Fruit fly (Drosophila melanogaster) whole organism, embryonic: ENCODE data around the gene Desi.

ENCODE experiments used
- BEAF-32 ChIP-seq: fragments of 200-800 bp; sonication (Bioruptor generic); optimal IDR thresholded peaks from 3 replicates; lab custom pipeline; 2017; ENCODE audit warnings: missing biosample characterization, missing genetic modification characterization, mild to moderate bottlenecking, moderate library complexity, missing genetic modification reagents
- Blimp-1 ChIP-seq: fragments of 200-800 bp; sonication (Bioruptor generic); optimal IDR thresholded peaks from 3 replicates; lab custom pipeline; 2018; ENCODE audit warnings: missing biosample characterization, missing genetic modification characterization, mild to moderate bottlenecking, moderate library complexity, missing genetic modification reagents
- CG10274 ChIP-seq: fragments of 200-800 bp; sonication (Bioruptor generic); optimal IDR thresholded peaks from 3 replicates; lab custom pipeline; 2017; ENCODE audit warnings: missing biosample characterization, mild to moderate bottlenecking, missing genetic modification characterization
- CG12219 ChIP-seq: fragments of 200-800 bp; sonication (Bioruptor generic); optimal IDR thresholded peaks from 3 replicates; lab custom pipeline; 2018; ENCODE audit warnings: missing biosample characterization, mild to moderate bottlenecking, missing genetic modification characterization
- CG12236 ChIP-seq: fragments of 200-800 bp; sonication (Bioruptor generic); optimal IDR thresholded peaks from 2 replicates; lab custom pipeline; 2016; ENCODE audit warnings: missing biosample characterization, missing genetic modification characterization
- CG14860 ChIP-seq: fragments of 200-800 bp; sonication (Bioruptor generic); IDR thresholded peaks from 3 replicates; pipeline ENCODE4 v1.3.6; 2022; ENCODE audit warnings: missing biosample characterization, missing genetic modification characterization; ENCODE audit not compliant: partially characterized antibody
- CG1603 ChIP-seq: fragments of 200-800 bp; sonication (Bioruptor generic); optimal IDR thresholded peaks from 2 replicates; lab custom pipeline; 2019; ENCODE audit warnings: missing biosample characterization, mild to moderate bottlenecking, missing genetic modification characterization, moderate library complexity
- CG17802 ChIP-seq: fragments of 200-800 bp; sonication (Bioruptor generic); optimal IDR thresholded peaks from 2 replicates; lab custom pipeline; 2018; ENCODE audit warnings: missing biosample characterization, mild to moderate bottlenecking, missing genetic modification characterization, moderate library complexity
- CG18764 ChIP-seq: fragments of 200-800 bp; sonication (Bioruptor generic); optimal IDR thresholded peaks from 3 replicates; lab custom pipeline; 2016; ENCODE audit warnings: missing biosample characterization, missing genetic modification characterization
- CG31441 ChIP-seq: fragments of 200-800 bp; sonication (Bioruptor generic); IDR thresholded peaks from 2 replicates; pipeline ENCODE4 v1.3.6; 2022; ENCODE audit warnings: missing biosample characterization, missing genetic modification characterization
- CG32532 ChIP-seq: fragments of 200-800 bp; sonication (Bioruptor generic); IDR thresholded peaks from 2 replicates; pipeline ENCODE4 v1.3.6; 2022; ENCODE audit warnings: missing biosample characterization, missing genetic modification characterization
- CG3281 ChIP-seq: fragments of 200-800 bp; sonication (Bioruptor generic); optimal IDR thresholded peaks from 3 replicates; lab custom pipeline; 2017; ENCODE audit warnings: missing biosample characterization, mild to moderate bottlenecking, missing genetic modification characterization
- CG4282 ChIP-seq: fragments of 200-800 bp; sonication (Bioruptor generic); optimal IDR thresholded peaks from 2 replicates; lab custom pipeline; 2016; ENCODE audit warnings: missing biosample characterization, missing genetic modification characterization
- CG4820 ChIP-seq: fragments of 200-800 bp; sonication (Bioruptor generic); optimal IDR thresholded peaks from 3 replicates; lab custom pipeline; 2016; ENCODE audit warnings: missing biosample characterization, missing genetic modification characterization
- CG6854 ChIP-seq: fragments of 200-800 bp; sonication (Bioruptor generic); optimal IDR thresholded peaks from 3 replicates; lab custom pipeline; 2017; ENCODE audit warnings: missing biosample characterization, mild to moderate bottlenecking, missing genetic modification characterization
- CG7745 ChIP-seq: fragments of 200-800 bp; sonication (Bioruptor generic); optimal IDR thresholded peaks from 2 replicates; lab custom pipeline; 2018; ENCODE audit warnings: missing biosample characterization, mild to moderate bottlenecking, missing genetic modification characterization, moderate library complexity
- D ChIP-seq, 2 experiments: fragments of 200-800 bp in 1 of 2; fragments of >200 bp in 1 of 2; sonication (Bioruptor generic) in 1 of 2; optimal IDR thresholded peaks; 2 replicates in 1 of 2; 3 replicates in 1 of 2; lab custom pipeline; 2017; ENCODE audit warnings: mild to moderate bottlenecking in 1 of 2, missing biosample characterization in 1 of 2, missing genetic modification characterization in 1 of 2, missing genetic modification reagents in 1 of 2
- E2f2 ChIP-seq: fragments of 200-800 bp; sonication (Bioruptor generic); IDR thresholded peaks from 2 replicates; pipeline ENCODE4 v1.3.6; 2022; ENCODE audit warnings: missing biosample characterization, missing genetic modification characterization
- ERR ChIP-seq: fragments of 200-800 bp; sonication (Bioruptor generic); optimal IDR thresholded peaks from 2 replicates; lab custom pipeline; 2016; ENCODE audit warnings: missing biosample characterization, missing genetic modification characterization
- Ets97D ChIP-seq: fragments of 200-800 bp; sonication (Bioruptor generic); optimal IDR thresholded peaks from 3 replicates; lab custom pipeline; 2016; ENCODE audit warnings: missing biosample characterization, missing genetic modification characterization
- Fer3 ChIP-seq: fragments of 200-800 bp; sonication (Bioruptor generic); optimal IDR thresholded peaks from 2 replicates; lab custom pipeline; 2018; ENCODE audit warnings: missing biosample characterization, mild to moderate bottlenecking, missing genetic modification characterization, moderate library complexity
- Gug ChIP-seq: fragments of 200-800 bp; sonication (Bioruptor generic); IDR thresholded peaks from 4 replicates; pipeline ENCODE4 v1.3.6; 2022; ENCODE audit warnings: missing biosample characterization, missing genetic modification characterization
- H15 ChIP-seq: fragments of 200-800 bp; sonication (Bioruptor generic); IDR thresholded peaks from 3 replicates; pipeline ENCODE4 v1.3.6; 2022; ENCODE audit warnings: missing biosample characterization, missing genetic modification characterization
- Lpt ChIP-seq: fragments of >200 bp; optimal IDR thresholded peaks from 2 replicates; lab custom pipeline; 2018; ENCODE audit warnings: missing biosample characterization, missing genetic modification characterization
- Med ChIP-seq: fragments of 200-800 bp; sonication (Bioruptor generic); peaks from one replicate; lab custom pipeline; 2016; ENCODE audit warnings: missing biosample characterization, missing genetic modification characterization, mild to moderate bottlenecking, inconsistent platforms, moderate library complexity
- Myb ChIP-seq: fragments of 200-800 bp; sonication (Bioruptor generic); optimal IDR thresholded peaks from 2 replicates; lab custom pipeline; 2016; ENCODE audit warnings: missing biosample characterization, missing genetic modification characterization
- NC2α ChIP-seq: fragments of 200-800 bp; sonication (Bioruptor generic); optimal IDR thresholded peaks from 2 replicates; lab custom pipeline; 2016; ENCODE audit warnings: missing biosample characterization, missing genetic modification characterization
- NK7.1 ChIP-seq: fragments of 200-800 bp; sonication (Bioruptor generic); optimal IDR thresholded peaks from 3 replicates; lab custom pipeline; 2016; ENCODE audit warnings: missing biosample characterization, missing genetic modification characterization
- Nf-YA ChIP-seq: fragments of 200-800 bp; sonication (Bioruptor generic); IDR thresholded peaks from 2 replicates; pipeline ENCODE4 v1.3.6; 2022; ENCODE audit warnings: missing biosample characterization, missing genetic modification characterization
- Nf-YB ChIP-seq: fragments of 200-800 bp; sonication (Bioruptor generic); optimal IDR thresholded peaks from 3 replicates; lab custom pipeline; 2019; ENCODE audit warnings: missing biosample characterization, mild to moderate bottlenecking, missing genetic modification characterization, moderate library complexity
- Opbp ChIP-seq: fragments of 200-800 bp; sonication (Bioruptor generic); IDR thresholded peaks from 3 replicates; pipeline ENCODE4 v1.3.6; 2022; ENCODE audit warnings: missing biosample characterization, missing genetic modification characterization; ENCODE audit not compliant: partially characterized antibody
- Pdp1 ChIP-seq, 2 experiments: fragments of 200-800 bp; sonication (Bioruptor generic); optimal IDR thresholded peaks; 3 replicates each; lab custom pipeline; 2016; ENCODE audit warnings: missing biosample characterization in 2 of 2, missing genetic modification characterization in 2 of 2, mild to moderate bottlenecking in 1 of 2, moderate library complexity in 1 of 2
- Scr ChIP-seq: fragments of 200-800 bp; sonication (Bioruptor generic); IDR thresholded peaks from 2 replicates; pipeline ENCODE4 v1.3.6; 2022; ENCODE audit warnings: missing biosample characterization, missing genetic modification characterization; ENCODE audit not compliant: partially characterized antibody
- Taf1 ChIP-seq: fragments of 200-800 bp; sonication (Bioruptor generic); IDR thresholded peaks from 2 replicates; pipeline ENCODE4 v1.3.6; 2022; ENCODE audit warnings: missing biosample characterization, missing genetic modification characterization
- ab ChIP-seq: fragments of 200-800 bp; sonication (Bioruptor generic); optimal IDR thresholded peaks from 2 replicates; lab custom pipeline; 2016; ENCODE audit warnings: missing biosample characterization, missing genetic modification characterization
- al ChIP-seq: fragments of 200-800 bp; sonication (Bioruptor generic); IDR thresholded peaks from 2 replicates; pipeline ENCODE4 v1.3.6; 2022; ENCODE audit warnings: missing biosample characterization, missing genetic modification characterization
- ase ChIP-seq: fragments of 200-800 bp; sonication (Bioruptor generic); IDR thresholded peaks from 3 replicates; pipeline ENCODE4 v1.3.6; 2022; ENCODE audit warnings: missing biosample characterization, missing genetic modification characterization
- dysf ChIP-seq: fragments of 200-800 bp; sonication (Bioruptor generic); IDR thresholded peaks from 3 replicates; pipeline ENCODE4 v1.3.6; 2022; ENCODE audit warnings: missing biosample characterization, missing genetic modification characterization
- en ChIP-seq: fragments of 200-800 bp; sonication (Bioruptor generic); optimal IDR thresholded peaks from 2 replicates; lab custom pipeline; 2016; ENCODE audit warnings: missing biosample characterization, missing genetic modification characterization
- gro ChIP-seq: fragments of 200-800 bp; sonication (Bioruptor generic); optimal IDR thresholded peaks from 2 replicates; lab custom pipeline; 2016; ENCODE audit warnings: missing biosample characterization, missing genetic modification characterization
- pho ChIP-seq: fragments of 200-800 bp; sonication (Bioruptor generic); optimal IDR thresholded peaks from 2 replicates; lab custom pipeline; 2016; ENCODE audit warnings: missing biosample characterization, missing genetic modification characterization
- pros ChIP-seq: fragments of 200-800 bp; sonication (Bioruptor generic); optimal IDR thresholded peaks from 3 replicates; lab custom pipeline; 2019; ENCODE audit warnings: missing biosample characterization, mild to moderate bottlenecking, missing genetic modification characterization, moderate library complexity
- psq ChIP-seq: fragments of 200-800 bp; sonication (Bioruptor generic); optimal IDR thresholded peaks from 2 replicates; lab custom pipeline; 2017; ENCODE audit warnings: missing biosample characterization, missing genetic modification characterization
- pum ChIP-seq: fragments of 200-800 bp; sonication (Bioruptor generic); optimal IDR thresholded peaks from 2 replicates; lab custom pipeline; 2016; ENCODE audit warnings: missing biosample characterization, missing genetic modification characterization
- salm ChIP-seq: fragments of 200-800 bp; sonication (Bioruptor generic); optimal IDR thresholded peaks from 2 replicates; lab custom pipeline; 2018; ENCODE audit warnings: missing biosample characterization, mild to moderate bottlenecking, missing genetic modification characterization
- slou ChIP-seq: fragments of 200-800 bp; sonication (Bioruptor generic); optimal IDR thresholded peaks from 3 replicates; lab custom pipeline; 2016; ENCODE audit warnings: missing biosample characterization, missing genetic modification characterization
- ssp ChIP-seq: fragments of 200-800 bp; sonication (Bioruptor generic); IDR thresholded peaks from 2 replicates; pipeline ENCODE4 v1.3.6; 2022; ENCODE audit warnings: missing biosample characterization, missing genetic modification characterization
- vfl ChIP-seq: fragments of 200-800 bp; sonication (Bioruptor generic); optimal IDR thresholded peaks from 2 replicates; lab custom pipeline; 2016; ENCODE audit warnings: missing biosample characterization, missing genetic modification characterization

Gene Desi

DNA sequence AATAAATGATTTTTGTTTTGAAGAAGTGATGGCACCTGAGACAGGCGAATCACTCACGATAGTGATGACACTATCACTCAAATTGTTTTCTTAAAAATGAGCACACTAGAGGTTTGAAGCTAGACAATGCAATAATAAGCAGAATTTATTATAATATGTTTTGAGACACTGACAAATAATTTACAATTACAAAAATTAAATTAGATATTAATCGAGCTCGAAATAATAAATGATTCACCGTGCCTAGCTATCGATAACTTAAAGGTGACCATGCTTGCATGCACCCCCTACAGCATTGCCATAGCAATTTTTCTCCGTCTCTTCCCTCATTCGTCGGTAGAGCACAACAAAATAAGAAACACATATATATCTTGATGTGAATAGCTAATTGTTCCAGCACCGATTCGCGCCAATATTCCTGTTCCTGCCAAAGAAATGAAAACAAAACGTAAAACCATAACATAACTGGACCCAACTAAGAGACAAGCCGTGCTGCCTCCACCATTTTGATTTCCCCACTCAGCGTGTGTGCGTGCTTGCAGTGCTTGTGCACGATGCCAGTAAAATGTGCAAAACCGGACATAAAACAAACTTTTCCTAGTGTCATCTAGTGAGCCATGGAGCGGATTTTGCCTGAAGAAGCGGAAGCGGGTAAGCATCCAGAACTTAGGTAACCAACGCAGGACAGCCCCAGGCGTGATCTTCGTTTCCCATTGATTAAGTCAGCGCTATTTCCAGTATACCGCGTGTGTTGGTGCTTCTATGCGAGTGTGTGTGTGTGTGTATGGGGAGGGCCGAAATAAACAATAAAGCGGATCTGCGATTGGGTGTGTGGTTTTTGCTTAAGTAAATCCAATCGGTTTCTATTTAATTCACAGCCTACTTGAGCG, 18.2 kb upstream of the Desi start, which contains the start of the genes MED7 and Cap-H2 (continued):
- peak; percentile 26 for TF ChIP-seq CG10274
- peak; percentile 81 for TF ChIP-seq CG18764 (GFP tag; lab: Kevin White, UChicago)
- no peak for TF ChIP-seq Blimp-1 (GFP tag; lab: Kevin White, UChicago)
- TF ChIP-seq pum (GFP tag; lab: Kevin White, UChicago) = peak; percentile 75
- TF ChIP-seq vfl (GFP tag; lab: Kevin White, UChicago) = peak; percentile 86
- peak; percentile 99 for TF ChIP-seq BEAF-32 (GFP tag; lab: Kevin White, UChicago)
- TF ChIP-seq Nf-YB (GFP tag; lab: Kevin White, UChicago) = peak; percentile 55
- TF ChIP-seq CG4282 (GFP tag; lab: Kevin White, UChicago) = peak; percentile 4
- peak; percentile 66 for TF ChIP-seq CG3281 (GFP tag; lab: Kevin White, UChicago)
- peak; percentile 51 for TF ChIP-seq E2f2
- TF ChIP-seq CG7745 (tag; lab: Kevin White, UChicago) = no peak
- peak; percentile 44 for TF ChIP-seq CG12236
- TF ChIP-seq ab (GFP tag; lab: Kevin White, UChicago) = peak; percentile 42
- peak; percentile 89 for TF ChIP-seq pho (GFP tag; lab: Kevin White, UChicago)
- peak; percentile 25 for TF ChIP-seq D (optimal IDR thresholded peaks at IDR 0.05; lab: Kevin White, UChicago)
- peak; percentile 60 for TF ChIP-seq D (GFP tag; optimal IDR thresholded peaks at IDR 0.05; lab: Kevin White, UChicago)
- no peak for TF ChIP-seq pros (GFP tag; lab: Kevin White, UChicago)
- TF ChIP-seq Med (GFP tag; lab: Kevin White, UChicago) = peak; percentile 98
- TF ChIP-seq psq (GFP tag; lab: Kevin White, UChicago) = peak; percentile 97
- TF ChIP-seq NC2α (GFP tag; lab: Kevin White, UChicago) = peak; percentile 8
- TF ChIP-seq Gug (GFP tag; lab: Robert Waterston, UW) = peak; percentile 81
- peak; percentile 42 for TF ChIP-seq Myb (GFP tag; lab: Kevin White, UChicago)
- no peak for TF ChIP-seq CG6854 (GFP tag; lab: Kevin White, UChicago)
- peak; percentile 75 for TF ChIP-seq ssp (GFP tag; lab: Robert Waterston, UW)
- TF ChIP-seq en (GFP tag; lab: Kevin White, UChicago) = no peak
- TF ChIP-seq NK7.1 (GFP tag; lab: Kevin White, UChicago) = no peak
- TF ChIP-seq Pdp1 (GFP tag; optimal IDR thresholded peaks at IDR 0.05; lab: Kevin White, UChicago) = peak; percentile 85 to 87
- peak; percentile 73 for TF ChIP-seq CG4820 (GFP tag; lab: Kevin White, UChicago)
- peak; percentile 80 for TF ChIP-seq CG1603
- TF ChIP-seq CG12219 = peak; percentile 23
- peak; percentile 68 for TF ChIP-seq Taf1 (GFP tag; lab: Robert Waterston, UW)
- TF ChIP-seq gro (GFP tag; lab: Kevin White, UChicago) = peak; percentile 85
- TF ChIP-seq Lpt = no peak
- TF ChIP-seq Nf-YA (GFP tag; lab: Robert Waterston, UW) = peak; percentile 17; the same call in 1 of the 2 replicates
- TF ChIP-seq ase (GFP tag; lab: Robert Waterston, UW) = peak; percentile 79; the same call in 2 of the 3 replicates
- TF ChIP-seq dysf = peak; percentile 84
- TF ChIP-seq CG17802 (tag; lab: Kevin White, UChicago) = peak; percentile 0
- TF ChIP-seq CG14860 = peak; percentile 99
- peak; percentile 65 for TF ChIP-seq slou (GFP tag; lab: Kevin White, UChicago)
- no peak; the same call in none of the 2 replicates for TF ChIP-seq CG31441
- peak; percentile 96 for TF ChIP-seq Opbp (GFP tag; lab: Robert Waterston, UW)
- TF ChIP-seq ERR = peak; percentile 41
- TF ChIP-seq al = peak; percentile 82
- TF ChIP-seq Fer3 (tag; lab: Kevin White, UChicago) = peak; percentile 62
- TF ChIP-seq Scr = peak; percentile 99
- peak; percentile 73; the same call in 2 of the 3 replicates for TF ChIP-seq H15
- TF ChIP-seq salm (tag; lab: Kevin White, UChicago) = no peak
- TF ChIP-seq CG32532 (GFP tag; lab: Robert Waterston, UW) = peak; percentile 88
- TF ChIP-seq Ets97D (GFP tag; lab: Kevin White, UChicago) = peak; percentile 95
